Fruit fly (Drosophila melanogaster) whole organism, embryonic: Measurements from ENCODE around the gene CG14971.
A peak's percentile ranks its signal among the peaks of the same experiment; 100 is the strongest.

Source experiments
- Atf-2 ChIP-seq: fragments of 200-800 bp; sonication (Bioruptor generic); optimal IDR thresholded peaks from 2 replicates; lab custom pipeline; 2016; ENCODE audit warnings: missing biosample characterization, missing genetic modification characterization
- CG10274 ChIP-seq: fragments of 200-800 bp; sonication (Bioruptor generic); optimal IDR thresholded peaks from 3 replicates; lab custom pipeline; 2017; ENCODE audit warnings: missing biosample characterization, mild to moderate bottlenecking, missing genetic modification characterization
- CG14710 ChIP-seq: fragments of 200-800 bp; sonication (Bioruptor generic); optimal IDR thresholded peaks from 3 replicates; lab custom pipeline; 2019; ENCODE audit warnings: missing biosample characterization, mild to moderate bottlenecking, missing genetic modification characterization, moderate library complexity
- CG15479 ChIP-seq: fragments of 200-800 bp; sonication (Bioruptor generic); optimal IDR thresholded peaks from 3 replicates; lab custom pipeline; 2019; ENCODE audit warnings: missing biosample characterization, mild to moderate bottlenecking, missing genetic modification characterization, moderate library complexity
- CG15696 ChIP-seq: fragments of 200-800 bp; sonication (Bioruptor generic); optimal IDR thresholded peaks from 2 replicates; lab custom pipeline; 2019; ENCODE audit warnings: missing biosample characterization, mild to moderate bottlenecking, missing genetic modification characterization, moderate library complexity
- CG1603 ChIP-seq: fragments of 200-800 bp; sonication (Bioruptor generic); optimal IDR thresholded peaks from 2 replicates; lab custom pipeline; 2019; ENCODE audit warnings: missing biosample characterization, mild to moderate bottlenecking, missing genetic modification characterization, moderate library complexity
- CG17328 ChIP-seq: fragments of 200-800 bp; sonication (Bioruptor generic); IDR thresholded peaks from 2 replicates; pipeline ENCODE4 v1.3.6; 2022; ENCODE audit warnings: missing biosample characterization, missing genetic modification characterization
- CG2120 ChIP-seq: fragments of 200-800 bp; sonication (Bioruptor generic); optimal IDR thresholded peaks from 3 replicates; lab custom pipeline; 2016; ENCODE audit warnings: missing biosample characterization, missing genetic modification characterization
- CG2199 ChIP-seq: fragments of 200-800 bp; sonication (Bioruptor generic); IDR thresholded peaks from 3 replicates; pipeline ENCODE4 v1.3.6; 2022; ENCODE audit warnings: missing biosample characterization, missing genetic modification characterization
- CG2202 ChIP-seq: fragments of 200-800 bp; sonication (Bioruptor generic); optimal IDR thresholded peaks from 2 replicates; lab custom pipeline; 2018; ENCODE audit warnings: missing biosample characterization, mild to moderate bottlenecking, missing genetic modification characterization
- CG31441 ChIP-seq: fragments of 200-800 bp; sonication (Bioruptor generic); IDR thresholded peaks from 2 replicates; pipeline ENCODE4 v1.3.6; 2022; ENCODE audit warnings: missing biosample characterization, missing genetic modification characterization
- CG3407 ChIP-seq: fragments of 200-800 bp; sonication (Bioruptor generic); optimal IDR thresholded peaks from 2 replicates; lab custom pipeline; 2018; ENCODE audit warnings: missing biosample characterization, mild to moderate bottlenecking, missing genetic modification characterization
- CG3726 ChIP-seq: fragments of 200-800 bp; sonication (Bioruptor generic); IDR thresholded peaks from 3 replicates; pipeline ENCODE4, ENCODE4 v1.3.6; 2022; ENCODE audit warnings: missing biosample characterization, missing genetic modification characterization
- CG3995 ChIP-seq: fragments of 200-800 bp; sonication (Bioruptor generic); optimal IDR thresholded peaks from 3 replicates; lab custom pipeline; 2016; ENCODE audit warnings: missing biosample characterization, missing genetic modification characterization
- CG4360 ChIP-seq: fragments of 200-800 bp; sonication (Bioruptor generic); IDR thresholded peaks from 2 replicates; pipeline ENCODE4 v1.3.6; 2022; ENCODE audit warnings: missing biosample characterization, missing genetic modification characterization
- CG6175 ChIP-seq: fragments of 200-800 bp; sonication (Bioruptor generic); IDR thresholded peaks from 3 replicates; pipeline ENCODE4 v1.3.6; 2022; ENCODE audit warnings: missing biosample characterization, missing genetic modification characterization
- Chrac-16 ChIP-seq: fragments of 200-800 bp; sonication (Bioruptor generic); optimal IDR thresholded peaks from 3 replicates; lab custom pipeline; 2016; ENCODE audit warnings: missing biosample characterization, missing genetic modification characterization
- Deaf1 ChIP-seq: fragments of 200-800 bp; optimal IDR thresholded peaks from 3 replicates; lab custom pipeline; 2019; ENCODE audit warnings: missing biosample characterization, mild to moderate bottlenecking, missing genetic modification characterization, moderate library complexity
- Dek ChIP-seq: fragments of 200-800 bp; sonication (Bioruptor generic); optimal IDR thresholded peaks from 3 replicates; lab custom pipeline; 2019; ENCODE audit warnings: missing biosample characterization, mild to moderate bottlenecking, missing genetic modification characterization, moderate library complexity
- Dp ChIP-seq: fragments of 200-800 bp; sonication (Bioruptor generic); optimal IDR thresholded peaks from 2 replicates; lab custom pipeline; 2018; ENCODE audit warnings: missing biosample characterization, mild to moderate bottlenecking, missing genetic modification characterization, moderate library complexity
- Elba2 ChIP-seq: fragments of 200-800 bp; sonication (Bioruptor generic); optimal IDR thresholded peaks from 3 replicates; lab custom pipeline; 2016; ENCODE audit warnings: missing biosample characterization, missing genetic modification characterization
- Ets65A ChIP-seq: fragments of 200-800 bp; sonication (Bioruptor generic); peaks from one replicate; lab custom pipeline; 2016; ENCODE audit warnings: missing biosample characterization, missing genetic modification characterization
- Ets97D ChIP-seq: fragments of 200-800 bp; sonication (Bioruptor generic); optimal IDR thresholded peaks from 3 replicates; lab custom pipeline; 2016; ENCODE audit warnings: missing biosample characterization, missing genetic modification characterization
- Fer2 ChIP-seq: fragments of 200-800 bp; sonication (Bioruptor generic); optimal IDR thresholded peaks from 2 replicates; lab custom pipeline; 2018; ENCODE audit warnings: missing biosample characterization, mild to moderate bottlenecking, missing genetic modification characterization, moderate library complexity
- Gsc ChIP-seq: fragments of 200-800 bp; sonication (Bioruptor generic); IDR thresholded peaks from 2 replicates; pipeline ENCODE4 v1.3.6; 2022; ENCODE audit warnings: missing biosample characterization, missing genetic modification characterization
- Hr78 ChIP-seq, 2 experiments: fragments of 200-800 bp in 1 of 2; fragments of >200 bp in 1 of 2; sonication (Bioruptor generic) in 1 of 2; optimal IDR thresholded peaks; 2 replicates each; lab custom pipeline; 2017 to 2019; ENCODE audit warnings: missing biosample characterization in 2 of 2, missing genetic modification characterization in 2 of 2, mild to moderate bottlenecking in 1 of 2, moderate library complexity in 1 of 2
- MESR4 ChIP-seq: fragments of 200-800 bp; sonication (Bioruptor generic); optimal IDR thresholded peaks from 2 replicates; lab custom pipeline; 2018; ENCODE audit warnings: missing biosample characterization, mild to moderate bottlenecking, missing genetic modification characterization, moderate library complexity
- Usf ChIP-seq: fragments of 200-800 bp; sonication (Bioruptor generic); optimal IDR thresholded peaks from 2 replicates; lab custom pipeline; 2017; ENCODE audit warnings: missing genotype, missing biosample characterization, missing genetic modification characterization
- Xbp1 ChIP-seq: fragments of 200-800 bp; sonication (Bioruptor generic); optimal IDR thresholded peaks from 3 replicates; lab custom pipeline; 2016; ENCODE audit warnings: missing biosample characterization, mild to moderate bottlenecking, missing genetic modification characterization
- ac ChIP-seq: fragments of 200-800 bp; sonication (Bioruptor generic); optimal IDR thresholded peaks from 3 replicates; lab custom pipeline; 2017; ENCODE audit warnings: missing biosample characterization, mild to moderate bottlenecking, missing genetic modification characterization
- bcd ChIP-seq: fragments of 200-800 bp; sonication (Bioruptor generic); optimal IDR thresholded peaks from 2 replicates; lab custom pipeline; 2017; ENCODE audit warnings: missing biosample characterization, mild to moderate bottlenecking, missing genetic modification characterization
- caup ChIP-seq: fragments of 200-800 bp; sonication (Bioruptor generic); optimal IDR thresholded peaks from 3 replicates; lab custom pipeline; 2017; ENCODE audit warnings: missing biosample characterization, mild to moderate bottlenecking, missing genetic modification characterization, moderate library complexity; ENCODE audit not compliant: severe bottlenecking
- cwo ChIP-seq: fragments of 200-800 bp; sonication (Bioruptor generic); optimal IDR thresholded peaks from 3 replicates; lab custom pipeline; 2017; ENCODE audit warnings: missing biosample characterization, missing genetic modification characterization, mild to moderate bottlenecking, moderate library complexity, missing genetic modification reagents
- danr ChIP-seq: fragments of 200-800 bp; sonication (Bioruptor generic); IDR thresholded peaks from 2 replicates; pipeline ENCODE4 v1.3.6; 2022; ENCODE audit warnings: missing biosample characterization, missing genetic modification characterization
- dimm ChIP-seq: fragments of 200-800 bp; sonication (Bioruptor generic); IDR thresholded peaks from 2 replicates; pipeline ENCODE4 v1.3.6; 2022; ENCODE audit warnings: missing biosample characterization, missing genetic modification characterization
- emc ChIP-seq: fragments of 200-800 bp; sonication (Bioruptor generic); optimal IDR thresholded peaks from 2 replicates; lab custom pipeline; 2016; ENCODE audit warnings: missing biosample characterization, missing genetic modification characterization
- en ChIP-seq: fragments of 200-800 bp; sonication (Bioruptor generic); optimal IDR thresholded peaks from 2 replicates; lab custom pipeline; 2016; ENCODE audit warnings: missing biosample characterization, missing genetic modification characterization
- fd102C ChIP-seq: fragments of 200-800 bp; sonication (Bioruptor generic); optimal IDR thresholded peaks from 2 replicates; lab custom pipeline; 2018; ENCODE audit warnings: missing biosample characterization, mild to moderate bottlenecking, missing genetic modification characterization, moderate library complexity
- ftz-f1 ChIP-seq: fragments of 200-800 bp; sonication (Bioruptor generic); optimal IDR thresholded peaks from 2 replicates; lab custom pipeline; 2016; ENCODE audit warnings: missing biosample characterization, missing genetic modification characterization
- gcm2 ChIP-seq: fragments of 200-800 bp; sonication (Bioruptor generic); optimal IDR thresholded peaks from 2 replicates; lab custom pipeline; 2016; ENCODE audit warnings: missing biosample characterization, missing genetic modification characterization
- grau ChIP-seq: fragments of 200-800 bp; optimal IDR thresholded peaks from 3 replicates; lab custom pipeline; 2019; ENCODE audit warnings: missing biosample characterization, mild to moderate bottlenecking, missing genetic modification characterization, moderate library complexity
- her ChIP-seq: fragments of 200-800 bp; sonication (Bioruptor generic); optimal IDR thresholded peaks from 2 replicates; lab custom pipeline; 2016; ENCODE audit warnings: missing biosample characterization, missing genetic modification characterization
- inv ChIP-seq: fragments of 200-800 bp; sonication (Bioruptor generic); IDR thresholded peaks from 2 replicates; pipeline ENCODE4 v1.3.6; 2022; ENCODE audit warnings: missing biosample characterization, missing genetic modification characterization; ENCODE audit not compliant: partially characterized antibody
- jumu ChIP-seq: fragments of 200-800 bp; sonication (Bioruptor generic); optimal IDR thresholded peaks from 3 replicates; lab custom pipeline; 2016; ENCODE audit warnings: missing biosample characterization, missing genetic modification characterization
- oc ChIP-seq: fragments of 200-800 bp; sonication (Bioruptor generic); optimal IDR thresholded peaks from 2 replicates; lab custom pipeline; 2018; ENCODE audit warnings: missing biosample characterization, mild to moderate bottlenecking, missing genetic modification characterization, moderate library complexity
- pho ChIP-seq: fragments of 200-800 bp; sonication (Bioruptor generic); optimal IDR thresholded peaks from 2 replicates; lab custom pipeline; 2016; ENCODE audit warnings: missing biosample characterization, missing genetic modification characterization
- pita ChIP-seq: fragments of 200-800 bp; sonication (Bioruptor generic); optimal IDR thresholded peaks from 2 replicates; lab custom pipeline; 2017; ENCODE audit warnings: missing biosample characterization, mild to moderate bottlenecking, missing genetic modification characterization
- sc ChIP-seq, 3 experiments: fragments of >200 bp in 2 of 3; fragments of 200-800 bp in 1 of 3; sonication (Bioruptor generic) in 1 of 3; optimal IDR thresholded peaks; 2 replicates in 2 of 3; 3 replicates in 1 of 3; lab custom pipeline; 2017; ENCODE audit warnings: mild to moderate bottlenecking in 1 of 3, missing biosample characterization in 1 of 3, missing genetic modification characterization in 1 of 3, missing genetic modification reagents in 1 of 3
- usp ChIP-seq: fragments of >200 bp; optimal IDR thresholded peaks from 2 replicates; lab custom pipeline; 2017; ENCODE audit warnings: missing biosample characterization, missing genetic modification characterization
- wek ChIP-seq: fragments of 200-800 bp; sonication (Bioruptor generic); optimal IDR thresholded peaks from 3 replicates; lab custom pipeline; 2018; ENCODE audit warnings: missing biosample characterization, mild to moderate bottlenecking, missing genetic modification characterization, moderate library complexity

CG14971 gene

DNA sequence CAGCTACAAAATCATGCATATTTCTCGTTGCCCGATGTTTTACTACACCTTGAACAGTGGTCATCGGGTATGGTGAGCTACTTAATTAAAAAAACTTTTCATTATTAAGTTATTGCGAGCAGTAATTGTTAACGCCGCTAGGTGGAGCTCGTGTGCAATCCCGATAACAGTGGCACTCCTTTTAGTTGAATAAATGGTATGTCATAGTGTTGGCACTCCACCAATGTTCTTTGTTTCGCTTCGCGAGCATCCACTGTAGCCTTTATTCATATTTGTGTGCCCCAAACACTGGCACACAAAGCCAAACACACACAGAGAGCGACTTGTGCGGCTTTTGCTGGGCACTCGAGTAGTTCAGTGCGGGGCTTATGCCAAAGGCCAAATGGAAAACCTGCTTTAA lies 46.8 kb upstream of the CG14971 start (continued):
- TF ChIP-seq gcm2 = peak; percentile 73
- peak; percentile 73 for TF ChIP-seq wek
- peak; percentile 87 for TF ChIP-seq pho (GFP tag; lab: Kevin White, UChicago)
- TF ChIP-seq fd102C (GFP tag; lab: Kevin White, UChicago) = no peak
- TF ChIP-seq ac (GFP tag; lab: Kevin White, UChicago) = no peak
- TF ChIP-seq inv = no peak
- no peak for TF ChIP-seq pita (GFP tag; lab: Kevin White, UChicago)
- no peak for TF ChIP-seq Dp (GFP tag; lab: Kevin White, UChicago)
- TF ChIP-seq bcd = peak; percentile 81
- peak; percentile 88 for TF ChIP-seq Dek
- peak; percentile 71 for TF ChIP-seq CG10274 (GFP tag; lab: Kevin White, UChicago)
- peak; percentile 16 for TF ChIP-seq MESR4 (GFP tag; lab: Kevin White, UChicago)
- TF ChIP-seq CG15696 = peak; percentile 54
- TF ChIP-seq Fer2 = peak; percentile 80
- TF ChIP-seq Atf-2 (GFP tag; lab: Kevin White, UChicago) = peak; percentile 82
- TF ChIP-seq CG6175 (GFP tag; lab: Robert Waterston, UW) = peak; percentile 95
- peak; percentile 71 for TF ChIP-seq CG3407
- TF ChIP-seq CG4360 (GFP tag; lab: Robert Waterston, UW) = peak; percentile 72; the same call in 1 of the 2 replicates
- TF ChIP-seq jumu (GFP tag; lab: Kevin White, UChicago) = peak; percentile 80
- peak; percentile 93 for TF ChIP-seq CG2120 (GFP tag; lab: Kevin White, UChicago)
- TF ChIP-seq emc (GFP tag; lab: Kevin White, UChicago) = peak; percentile 77
- peak; percentile 46 for TF ChIP-seq CG3995 (GFP tag; lab: Kevin White, UChicago)
- TF ChIP-seq CG15479 (GFP tag; lab: Kevin White, UChicago) = no peak
- peak; percentile 87 for TF ChIP-seq her (GFP tag; lab: Kevin White, UChicago)
- TF ChIP-seq CG2199 (GFP tag; lab: Robert Waterston, UW) = peak; percentile 96
- no peak for TF ChIP-seq usp (GFP tag; lab: Kevin White, UChicago)
- peak; percentile 90 for TF ChIP-seq oc
- TF ChIP-seq dimm (GFP tag; lab: Robert Waterston, UW) = peak; percentile 92
- TF ChIP-seq Hr78 (GFP tag; optimal IDR thresholded peaks at IDR 0.05; lab: Kevin White, UChicago) = peak in 1 of 2 experiments; percentile 91
- TF ChIP-seq caup = peak; percentile 89
- TF ChIP-seq en = peak; percentile 84
- TF ChIP-seq Gsc (GFP tag; lab: Robert Waterston, UW) = no peak
- peak; percentile 98 for TF ChIP-seq grau (tag; lab: Kevin White, UChicago)
- TF ChIP-seq Xbp1 (GFP tag; lab: Kevin White, UChicago) = peak; percentile 92
- TF ChIP-seq CG31441 (GFP tag; lab: Robert Waterston, UW) = peak; percentile 76
- TF ChIP-seq Deaf1 (tag; lab: Kevin White, UChicago) = peak; percentile 58
- peak; percentile 68 for TF ChIP-seq Usf (GFP tag; lab: Kevin White, UChicago)
- TF ChIP-seq CG2202 = peak; percentile 62
- TF ChIP-seq Ets65A (GFP tag; lab: Kevin White, UChicago) = peak; percentile 98
- TF ChIP-seq ftz-f1 (GFP tag; lab: Kevin White, UChicago) = peak; percentile 71
- peak; percentile 95 for TF ChIP-seq CG17328 (GFP tag; lab: Robert Waterston, UW)
- TF ChIP-seq sc (optimal IDR thresholded peaks at IDR 0.05; lab: Kevin White, UChicago) = no peak
- peak; percentile 70 for TF ChIP-seq sc (GFP tag; optimal IDR thresholded peaks at IDR 0.05; lab: Kevin White, UChicago)
- TF ChIP-seq Ets97D (GFP tag; lab: Kevin White, UChicago) = peak; percentile 75
- TF ChIP-seq CG3726 = peak; percentile 89
- peak; percentile 84 for TF ChIP-seq Chrac-16
- TF ChIP-seq danr (GFP tag; lab: Robert Waterston, UW) = peak; percentile 69
- peak; percentile 89 for TF ChIP-seq CG1603 (tag; lab: Kevin White, UChicago)
- TF ChIP-seq cwo (GFP tag; lab: Kevin White, UChicago) = peak; percentile 82
- TF ChIP-seq Elba2 (GFP tag; lab: Kevin White, UChicago) = no peak
- peak; percentile 70 for TF ChIP-seq CG14710 (tag; lab: Kevin White, UChicago)
